Fruit fly (Drosophila melanogaster): ENCODE measurements around the gene Hsp67Bc.

- no peak for TF ChIP-seq CTCF (optimal IDR thresholded peaks at IDR 0.05)
- TF ChIP-seq CG8478 (optimal IDR thresholded peaks at IDR 0.05): no peak
Measured at dm6 chr3L:9420054-9420818, 47.9 kb upstream of the Hsp67Bc start.

Measured in S2 (cell line).